Worm (Caenorhabditis elegans): ENCODE results near the gene dhs-31.

The dhs-31 gene

ce11 chrIV:10066456-10066855, 25.8 kb upstream of the dhs-31 start:
- TF ChIP-seq pqm-1 (tag; optimal IDR thresholded peaks at IDR 0.05) (peak; percentile 1), duxl-1 (tag; optimal IDR thresholded peaks at IDR 0.05; ENCODE audit: poor library complexity) (no peak), nhr-6 (tag; optimal IDR thresholded peaks at IDR 0.05) (peak; percentile 59), hlh-11 (tag; optimal IDR thresholded peaks at IDR 0.05) (no peak), ZK337.2 (GFP tag; IDR thresholded peaks at IDR 0.05) (no peak), lin-38 (GFP tag; IDR thresholded peaks at IDR 0.05) (no peak), unc-130 (GFP tag; optimal IDR thresholded peaks at IDR 0.05) (no peak), lsy-2 (tag; optimal IDR thresholded peaks at IDR 0.05) (no peak), R02D3.7 (tag; optimal IDR thresholded peaks at IDR 0.05) (no peak), mxl-3 (GFP tag; optimal IDR thresholded peaks at IDR 0.05) (no peak)

DNA sequence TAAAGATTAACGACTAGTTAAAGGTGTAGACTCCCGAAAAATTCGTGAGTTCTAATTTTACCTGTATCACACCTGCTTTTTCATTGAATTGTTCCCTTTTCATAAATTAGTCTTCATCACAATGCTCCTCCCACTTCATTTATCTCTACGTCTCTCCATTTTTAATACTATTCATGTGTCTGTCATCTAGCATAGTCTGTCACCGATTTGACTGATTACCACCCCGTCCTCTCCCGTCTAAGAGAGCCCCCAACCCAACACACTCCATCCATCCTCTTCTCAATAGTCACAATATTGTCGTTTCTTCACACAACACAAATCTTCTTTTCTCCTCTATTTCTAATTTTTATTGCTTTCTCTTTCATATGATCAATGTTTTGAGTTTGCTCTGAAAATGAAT, 24.5 kb upstream of the dhs-31 start:
- TF ChIP-seq F49E8.2 (tag; optimal IDR thresholded peaks at IDR 0.05; ENCODE audit: borderline replicate concordance), result no peak
- no peak for TF ChIP-seq snpc-1.2 (GFP tag; IDR thresholded peaks at IDR 0.05)
- no peak for TF ChIP-seq egl-27 (tag; optimal IDR thresholded peaks at IDR 0.05)
- no peak for TF ChIP-seq lin-1 (GFP tag; IDR thresholded peaks at IDR 0.05)
- no peak for TF ChIP-seq mxl-3 (GFP tag; optimal IDR thresholded peaks at IDR 0.05)
- peak in 1 of 2 experiments; percentile 80 for TF ChIP-seq unc-62 (GFP tag; optimal IDR thresholded peaks at IDR 0.05 in 1 of 2)
- TF ChIP-seq unc-62 (tag; optimal IDR thresholded peaks at IDR 0.05), result no peak
- TF ChIP-seq skn-1 (tag; optimal IDR thresholded peaks at IDR 0.05), result no peak

- peak in 1 of 2 experiments; percentile 89 for TF ChIP-seq unc-62 (GFP tag; optimal IDR thresholded peaks at IDR 0.05 in 1 of 2)
- TF ChIP-seq unc-62 (tag; optimal IDR thresholded peaks at IDR 0.05), result no peak
- no peak for TF ChIP-seq jun-1 (tag; optimal IDR thresholded peaks at IDR 0.05)
These were observed 23.2 kb upstream of the dhs-31 start for ce11 chrIV:10063941-10064340.

ce11 chrIV:10062728-10063127, 22.0 kb upstream of the dhs-31 start, which contains the start of gene ipla-7:
Gene ipla-7 (minus strand): TSS chrIV:10062849.
- peak in 1 of 2 experiments; percentile 32 for TF ChIP-seq mdl-1 (tag; optimal IDR thresholded peaks at IDR 0.05)
- no peak for TF ChIP-seq ZK337.2 (GFP tag; IDR thresholded peaks at IDR 0.05)
- no peak for TF ChIP-seq dmd-9 (GFP tag; IDR thresholded peaks at IDR 0.05)
- peak; percentile 38 for TF ChIP-seq rbr-2 (tag; optimal IDR thresholded peaks at IDR 0.05)
- TF ChIP-seq ztf-7 (tag; optimal IDR thresholded peaks at IDR 0.05), result no peak
- peak; percentile 16 for TF ChIP-seq hlh-11 (tag; optimal IDR thresholded peaks at IDR 0.05)
- TF ChIP-seq mep-1 (tag; optimal IDR thresholded peaks at IDR 0.05), result peak; percentile 24
- TF ChIP-seq hmg-1.1 (GFP tag; IDR thresholded peaks at IDR 0.05), result 0 out of 2 replicates have a peak, but pooled peaks have one; percentile 43
- no peak for TF ChIP-seq nhr-11 (tag; optimal IDR thresholded peaks at IDR 0.05)
- TF ChIP-seq daf-16 (GFP tag; optimal IDR thresholded peaks at IDR 0.05), result no peak
- TF ChIP-seq daf-16 (tag; optimal IDR thresholded peaks at IDR 0.05), result peak; percentile 22
- no peak for TF ChIP-seq nhr-48 (tag; optimal IDR thresholded peaks at IDR 0.05)
- peak in 1 of 2 experiments; percentile 50 for TF ChIP-seq lsy-2 (tag; optimal IDR thresholded peaks at IDR 0.05)
- TF ChIP-seq ctbp-1 (GFP tag; IDR thresholded peaks at IDR 0.05), result 0 out of 2 replicates have a peak, but pooled peaks have one; percentile 31
- TF ChIP-seq nhr-76 (tag; optimal IDR thresholded peaks at IDR 0.05), result no peak
- peak; percentile 64 for TF ChIP-seq fkh-10 (GFP tag; optimal IDR thresholded peaks at IDR 0.05)
- TF ChIP-seq F44E2.7 (GFP tag; IDR thresholded peaks at IDR 0.05), result no peak
- no peak for TF ChIP-seq tra-1 (GFP tag; IDR thresholded peaks at IDR 0.05)
- TF ChIP-seq pqm-1 (tag; optimal IDR thresholded peaks at IDR 0.05), result no peak
- TF ChIP-seq dpl-1 (GFP tag; optimal IDR thresholded peaks at IDR 0.05), result no peak
- TF ChIP-seq madf-9 (GFP tag; conservative IDR thresholded peaks at IDR 0.05), result no peak
- no peak for TF ChIP-seq dve-1 (tag; optimal IDR thresholded peaks at IDR 0.05; ENCODE audit: insufficient read depth)
- no peak for TF ChIP-seq daf-12 (tag; optimal IDR thresholded peaks at IDR 0.05)
- TF ChIP-seq dmd-6 (GFP tag; IDR thresholded peaks at IDR 0.05), result peak; percentile 25; the same call in 1 of the 2 replicates
- 0 out of 2 replicates have a peak, but pooled peaks have one; percentile 32 for TF ChIP-seq saeg-2 (GFP tag; IDR thresholded peaks at IDR 0.05)
- TF ChIP-seq aha-1 (tag), result peak; percentile 34
- TF ChIP-seq hlh-30 (tag; optimal IDR thresholded peaks at IDR 0.05; ENCODE audit: insufficient read depth), result peak; percentile 67

All from whole organism, L4 larva.